Worm (Caenorhabditis elegans): ENCODE measurements around the gene Y53G8AR.5.

DNA sequence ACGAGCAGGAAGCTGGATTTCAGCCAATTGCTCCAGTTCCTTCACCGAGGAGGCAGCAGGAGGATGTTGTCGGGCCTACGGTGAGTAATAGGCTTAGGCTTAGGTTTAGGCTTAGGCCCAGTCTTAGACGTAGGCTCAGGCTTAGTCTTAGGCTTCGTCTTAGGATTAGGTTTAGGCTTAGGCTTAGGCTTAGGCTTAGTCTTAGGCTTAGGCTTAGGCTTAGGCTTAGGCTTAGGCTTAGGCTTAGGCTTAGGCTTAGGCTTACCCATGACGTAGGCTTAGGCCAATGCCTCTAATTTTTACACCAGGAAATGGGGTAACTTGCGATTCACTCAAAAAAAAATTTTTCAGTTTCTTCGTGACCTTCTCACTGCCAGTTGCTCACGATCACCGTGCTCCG is 49.4 kb downstream of the Y53G8AR.5 start:
- TF ChIP-seq ceh-45 (GFP tag; IDR thresholded peaks at IDR 0.05) (no peak), ets-4 (tag; optimal IDR thresholded peaks at IDR 0.05) (no peak)

Measured in whole organism, late embryonic.